Worm (Caenorhabditis elegans): ENCODE results near the gene F58G1.8.

ce11 chrII:12925551-12925950 lies at the start of gene F58G1.8:
- TF ChIP-seq unc-62 (GFP tag; optimal IDR thresholded peaks at IDR 0.05) (no peak), ets-4 (GFP tag; optimal IDR thresholded peaks at IDR 0.05) (no peak), ceh-91 (GFP tag; IDR thresholded peaks at IDR 0.05) (no peak), B0035.1 (tag; optimal IDR thresholded peaks at IDR 0.05) (no peak), mxl-1 (tag; optimal IDR thresholded peaks at IDR 0.05) (no peak), lsl-1 (GFP tag; optimal IDR thresholded peaks at IDR 0.05) (no peak), hmg-1.2 (GFP tag; IDR thresholded peaks at IDR 0.05) (no peak), ztf-18 (tag; optimal IDR thresholded peaks at IDR 0.05) (no peak), egrh-3 (GFP tag; IDR thresholded peaks at IDR 0.05) (no peak), lin-54 (GFP tag; optimal IDR thresholded peaks at IDR 0.05) (no peak), nhr-179 (tag; optimal IDR thresholded peaks at IDR 0.05) (no peak), K12H6.12 (tag; optimal IDR thresholded peaks at IDR 0.05) (no peak), ama-1 (optimal IDR thresholded peaks at IDR 0.05) (no peak), ama-1 (GFP tag; optimal IDR thresholded peaks at IDR 0.05) (no peak)

All from whole organism, young adult.